Fruit fly (Drosophila melanogaster) whole organism: ENCODE measurements around the gene CG9641.

Source experiments
- CG8478 ChIP-seq: fragments of >200 bp; optimal IDR thresholded peaks from 2 replicates; lab custom pipeline; 2018; ENCODE audit warnings: inconsistent platforms
- Dll ChIP-seq: fragments of >200 bp; optimal IDR thresholded peaks from 2 replicates; lab custom pipeline; 2017
- pan ChIP-seq: fragments of >200 bp; optimal IDR thresholded peaks from 2 replicates; lab custom pipeline; 2017
- psq ChIP-seq: fragments of >200 bp; optimal IDR thresholded peaks from 2 replicates; lab custom pipeline; 2017
- usp ChIP-seq: fragments of >200 bp; optimal IDR thresholded peaks from 2 replicates; lab custom pipeline; 2017; ENCODE audit warnings: missing biosample characterization, missing genetic modification characterization, mixed read lengths

DNA sequence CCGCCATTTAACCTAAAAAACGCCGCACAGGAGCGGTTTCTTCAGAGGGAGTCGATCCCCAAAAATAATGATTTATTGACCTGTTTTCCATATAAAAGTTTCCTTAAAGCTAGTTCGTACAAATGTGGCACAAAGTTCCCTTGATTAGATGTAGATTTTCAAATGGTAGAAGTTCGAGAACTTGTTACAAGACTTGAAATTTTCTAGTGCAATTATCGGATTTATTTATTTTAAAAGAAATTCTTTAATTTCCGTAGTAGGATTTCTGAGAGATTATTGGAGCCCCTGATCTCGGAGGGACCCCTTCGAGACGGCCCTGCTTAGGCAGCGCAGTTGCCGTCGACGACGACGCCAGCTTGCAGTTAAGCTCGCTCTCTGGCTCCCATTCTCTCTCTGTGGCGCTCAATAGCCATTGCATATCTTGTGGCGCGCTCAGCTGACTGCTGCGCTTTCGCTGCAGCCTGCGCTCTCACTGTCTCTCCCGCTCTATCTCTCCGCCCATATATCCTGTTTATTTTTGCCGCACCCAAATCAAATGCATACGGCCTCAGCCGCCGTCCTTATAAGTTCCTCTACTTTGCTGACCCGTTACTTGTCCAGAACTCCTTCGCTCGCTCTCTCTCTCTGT, 19.0 kb downstream of the CG9641 start:
- TF ChIP-seq psq (no peak), CG8478 (no peak), pan (lab: Kevin White, UChicago) (no peak), usp (GFP tag; lab: Kevin White, UChicago) (no peak), Dll (lab: Kevin White, UChicago) (no peak)
